Fruit fly (Drosophila melanogaster) whole organism, embryonic: Measurements from ENCODE around the gene Gss1.
A peak's percentile ranks its signal among the peaks of the same experiment; 100 is the strongest.

ENCODE experiments used
- B-H2 ChIP-seq: fragments of 200-800 bp; sonication (Bioruptor generic); optimal IDR thresholded peaks from 2 replicates; lab custom pipeline; 2018; ENCODE audit warnings: missing biosample characterization, mild to moderate bottlenecking, missing genetic modification characterization
- Blimp-1 ChIP-seq: fragments of 200-800 bp; sonication (Bioruptor generic); optimal IDR thresholded peaks from 3 replicates; lab custom pipeline; 2018; ENCODE audit warnings: missing biosample characterization, missing genetic modification characterization, mild to moderate bottlenecking, moderate library complexity, missing genetic modification reagents
- Bteb2 ChIP-seq: fragments of 200-800 bp; sonication (Bioruptor generic); optimal IDR thresholded peaks from 2 replicates; lab custom pipeline; 2016; ENCODE audit warnings: missing biosample characterization, missing genetic modification characterization
- C15 ChIP-seq: fragments of 200-800 bp; sonication (Bioruptor generic); IDR thresholded peaks from 3 replicates; pipeline ENCODE4 v1.3.6; 2022; ENCODE audit warnings: missing biosample characterization, missing genetic modification characterization
- CG11398 ChIP-seq: fragments of 200-800 bp; sonication (Bioruptor generic); optimal IDR thresholded peaks from 2 replicates; lab custom pipeline; 2016; ENCODE audit warnings: missing biosample characterization, missing genetic modification characterization
- CG11696 ChIP-seq: fragments of 200-800 bp; sonication (Bioruptor generic); IDR thresholded peaks from 2 replicates; pipeline ENCODE4 v1.3.6; 2022; ENCODE audit warnings: missing biosample characterization, missing genetic modification characterization
- CG12104 ChIP-seq: fragments of 200-800 bp; sonication (Bioruptor generic); optimal IDR thresholded peaks from 3 replicates; lab custom pipeline; 2016; ENCODE audit warnings: missing biosample characterization, missing genetic modification characterization
- CG16815 ChIP-seq: fragments of 200-800 bp; sonication (Bioruptor generic); optimal IDR thresholded peaks from 3 replicates; lab custom pipeline; 2017; ENCODE audit warnings: missing biosample characterization, mild to moderate bottlenecking, missing genetic modification characterization
- CG18476 ChIP-seq: fragments of 200-800 bp; sonication (Bioruptor generic); optimal IDR thresholded peaks from 2 replicates; lab custom pipeline; 2016; ENCODE audit warnings: missing biosample characterization, mild to moderate bottlenecking, missing genetic modification characterization
- CG18599 ChIP-seq: fragments of 200-800 bp; sonication (Bioruptor generic); optimal IDR thresholded peaks from 3 replicates; lab custom pipeline; 2017; ENCODE audit warnings: missing biosample characterization, missing genetic modification characterization, mild to moderate bottlenecking, moderate library complexity, missing genetic modification reagents
- CG3995 ChIP-seq: fragments of 200-800 bp; sonication (Bioruptor generic); optimal IDR thresholded peaks from 3 replicates; lab custom pipeline; 2016; ENCODE audit warnings: missing biosample characterization, missing genetic modification characterization
- CG5245 ChIP-seq: fragments of 200-800 bp; sonication (Bioruptor generic); optimal IDR thresholded peaks from 3 replicates; lab custom pipeline; 2016; ENCODE audit warnings: missing biosample characterization, missing genetic modification characterization
- CG7357 ChIP-seq: fragments of 200-800 bp; sonication (Bioruptor generic); IDR thresholded peaks from 3 replicates; pipeline ENCODE4 v1.3.6; 2022; ENCODE audit warnings: missing biosample characterization, missing genetic modification characterization
- CG7556 ChIP-seq: fragments of 200-800 bp; sonication (Bioruptor generic); optimal IDR thresholded peaks from 2 replicates; lab custom pipeline; 2017; ENCODE audit warnings: missing biosample characterization, mild to moderate bottlenecking, missing genetic modification characterization
- CG7839 ChIP-seq: fragments of 200-800 bp; sonication (Bioruptor generic); optimal IDR thresholded peaks from 3 replicates; lab custom pipeline; 2018; ENCODE audit warnings: missing biosample characterization, mild to moderate bottlenecking, missing genetic modification characterization, moderate library complexity
- CG8765 ChIP-seq: fragments of 200-800 bp; sonication (Bioruptor generic); IDR thresholded peaks from 2 replicates; pipeline ENCODE4 v1.3.6; 2022; ENCODE audit warnings: missing biosample characterization, missing genetic modification characterization
- CkIIα-i1 ChIP-seq: fragments of 200-800 bp; sonication (Bioruptor generic); IDR thresholded peaks from 2 replicates; pipeline ENCODE4 v1.3.6; 2022; ENCODE audit warnings: missing biosample characterization, missing genetic modification characterization
- D19A ChIP-seq: fragments of 200-800 bp; optimal IDR thresholded peaks from 3 replicates; lab custom pipeline; 2019; ENCODE audit warnings: missing biosample characterization, mild to moderate bottlenecking, missing genetic modification characterization, moderate library complexity
- Dip2 ChIP-seq: fragments of 200-800 bp; sonication (Bioruptor generic); IDR thresholded peaks from 2 replicates; pipeline ENCODE4 v1.3.6; 2022; ENCODE audit warnings: missing biosample characterization, missing genetic modification characterization
- Dp ChIP-seq: fragments of 200-800 bp; sonication (Bioruptor generic); optimal IDR thresholded peaks from 2 replicates; lab custom pipeline; 2018; ENCODE audit warnings: missing biosample characterization, mild to moderate bottlenecking, missing genetic modification characterization, moderate library complexity
- Gug ChIP-seq: fragments of 200-800 bp; sonication (Bioruptor generic); IDR thresholded peaks from 4 replicates; pipeline ENCODE4 v1.3.6; 2022; ENCODE audit warnings: missing biosample characterization, missing genetic modification characterization
- Hr3 ChIP-seq: fragments of 200-800 bp; sonication (Bioruptor generic); optimal IDR thresholded peaks from 3 replicates; lab custom pipeline; 2016; ENCODE audit warnings: missing biosample characterization, missing genetic modification characterization
- Jarid2 ChIP-seq: fragments of 200-800 bp; sonication (Bioruptor generic); optimal IDR thresholded peaks from 3 replicates; lab custom pipeline; 2017; ENCODE audit warnings: mild to moderate bottlenecking, missing biosample characterization, missing genetic modification reagents, missing genetic modification characterization
- MBD-R2 ChIP-seq: fragments of 200-800 bp; sonication (Bioruptor generic); IDR thresholded peaks from 2 replicates; pipeline ENCODE4 v1.3.6; 2022; ENCODE audit warnings: missing biosample characterization, missing genetic modification characterization
- Mad ChIP-seq: fragments of 200-800 bp; sonication (Bioruptor generic); optimal IDR thresholded peaks from 2 replicates; lab custom pipeline; 2016; ENCODE audit warnings: missing biosample characterization, missing genetic modification characterization
- NC2β ChIP-seq: fragments of 200-800 bp; sonication (Bioruptor generic); optimal IDR thresholded peaks from 2 replicates; lab custom pipeline; 2016; ENCODE audit warnings: missing biosample characterization, missing genetic modification characterization
- NFAT ChIP-seq: fragments of 200-800 bp; sonication (Bioruptor generic); IDR thresholded peaks from 2 replicates; pipeline ENCODE4 v1.3.6; 2022; ENCODE audit warnings: missing biosample characterization, missing genetic modification characterization
- Sin3A ChIP-seq: fragments of >200 bp; optimal IDR thresholded peaks from 2 replicates; lab custom pipeline; 2018
- Spps ChIP-seq: fragments of 200-800 bp; sonication (Bioruptor generic); optimal IDR thresholded peaks from 2 replicates; lab custom pipeline; 2018; ENCODE audit warnings: missing biosample characterization, mild to moderate bottlenecking, missing genetic modification characterization
- Sry-δ ChIP-seq: fragments of 200-800 bp; sonication (Bioruptor generic); optimal IDR thresholded peaks from 2 replicates; lab custom pipeline; 2016; ENCODE audit warnings: missing biosample characterization, missing genetic modification characterization
- ac ChIP-seq: fragments of 200-800 bp; sonication (Bioruptor generic); optimal IDR thresholded peaks from 3 replicates; lab custom pipeline; 2017; ENCODE audit warnings: missing biosample characterization, mild to moderate bottlenecking, missing genetic modification characterization
- bab2 ChIP-seq: fragments of 200-800 bp; sonication (Bioruptor generic); optimal IDR thresholded peaks from 2 replicates; lab custom pipeline; 2016; ENCODE audit warnings: missing biosample characterization, missing genetic modification characterization
- ci ChIP-seq: fragments of 200-800 bp; sonication (Bioruptor generic); IDR thresholded peaks from 3 replicates; pipeline ENCODE4 v1.3.6; 2022; ENCODE audit warnings: missing biosample characterization, missing genetic modification characterization
- disco-r ChIP-seq: fragments of 200-800 bp; sonication (Bioruptor generic); optimal IDR thresholded peaks from 2 replicates; lab custom pipeline; 2016; ENCODE audit warnings: missing biosample characterization, missing genetic modification characterization
- dmrt11E ChIP-seq: fragments of 200-800 bp; sonication (Bioruptor generic); optimal IDR thresholded peaks from 3 replicates; lab custom pipeline; 2018; ENCODE audit warnings: missing biosample characterization, mild to moderate bottlenecking, missing genetic modification characterization, moderate library complexity
- dpn ChIP-seq, 2 experiments: fragments of 200-800 bp; sonication (Bioruptor generic); optimal IDR thresholded peaks; 3 replicates each; lab custom pipeline; 2016; ENCODE audit warnings: missing biosample characterization in 2 of 2, missing genetic modification characterization in 2 of 2
- ewg ChIP-seq: fragments of 200-800 bp; sonication (Bioruptor generic); optimal IDR thresholded peaks from 3 replicates; lab custom pipeline; 2017; ENCODE audit warnings: mild to moderate bottlenecking, missing biosample characterization, missing genetic modification reagents, missing genetic modification characterization
- eyg ChIP-seq: fragments of 200-800 bp; sonication (Bioruptor generic); optimal IDR thresholded peaks from 3 replicates; lab custom pipeline; 2016; ENCODE audit warnings: missing biosample characterization, missing genetic modification characterization
- gce ChIP-seq: fragments of 200-800 bp; sonication (Bioruptor generic); IDR thresholded peaks from 3 replicates; pipeline ENCODE4 v1.3.6; 2022; ENCODE audit warnings: missing biosample characterization, missing genetic modification characterization
- gcm ChIP-seq: fragments of 200-800 bp; sonication (Bioruptor generic); optimal IDR thresholded peaks from 2 replicates; lab custom pipeline; 2019; ENCODE audit warnings: missing biosample characterization, mild to moderate bottlenecking, missing genetic modification characterization, moderate library complexity
- gsb-n ChIP-seq: fragments of 200-800 bp; sonication (Bioruptor generic); optimal IDR thresholded peaks from 3 replicates; lab custom pipeline; 2018; ENCODE audit warnings: missing biosample characterization, mild to moderate bottlenecking, missing genetic modification characterization
- mirr ChIP-seq: fragments of 200-800 bp; sonication (Bioruptor generic); optimal IDR thresholded peaks from 3 replicates; lab custom pipeline; 2018; ENCODE audit warnings: missing biosample characterization, mild to moderate bottlenecking, missing genetic modification characterization
- sc ChIP-seq, 3 experiments: fragments of >200 bp in 2 of 3; fragments of 200-800 bp in 1 of 3; sonication (Bioruptor generic) in 1 of 3; optimal IDR thresholded peaks; 2 replicates in 2 of 3; 3 replicates in 1 of 3; lab custom pipeline; 2017; ENCODE audit warnings: mild to moderate bottlenecking in 1 of 3, missing biosample characterization in 1 of 3, missing genetic modification characterization in 1 of 3, missing genetic modification reagents in 1 of 3
- so ChIP-seq: fragments of 200-800 bp; sonication (Bioruptor generic); IDR thresholded peaks from 3 replicates; pipeline ENCODE4 v1.3.6; 2022; ENCODE audit warnings: missing biosample characterization, missing genetic modification characterization
- stwl ChIP-seq: fragments of 200-800 bp; sonication (Bioruptor generic); optimal IDR thresholded peaks from 3 replicates; lab custom pipeline; 2018; ENCODE audit warnings: missing biosample characterization, mild to moderate bottlenecking, missing genetic modification characterization, moderate library complexity
- tin ChIP-seq: fragments of 200-800 bp; sonication (Bioruptor generic); optimal IDR thresholded peaks from 3 replicates; lab custom pipeline; 2016; ENCODE audit warnings: missing biosample characterization, missing genetic modification characterization
- ttk ChIP-seq: fragments of 200-800 bp; sonication (Bioruptor generic); IDR thresholded peaks from 2 replicates; pipeline ENCODE4 v2.1.2; 2022; ENCODE audit warnings: missing biosample characterization, missing genetic modification characterization
- tup ChIP-seq: fragments of 200-800 bp; sonication (Bioruptor generic); optimal IDR thresholded peaks from 2 replicates; lab custom pipeline; 2016; ENCODE audit warnings: missing biosample characterization, mild to moderate bottlenecking, missing genetic modification characterization, moderate library complexity
- vfl ChIP-seq: fragments of 200-800 bp; sonication (Bioruptor generic); optimal IDR thresholded peaks from 2 replicates; lab custom pipeline; 2016; ENCODE audit warnings: missing biosample characterization, missing genetic modification characterization
- zfh1 ChIP-seq: fragments of 200-800 bp; sonication (Bioruptor generic); IDR thresholded peaks from 3 replicates; pipeline ENCODE4 v1.3.6; 2022; ENCODE audit warnings: missing biosample characterization, missing genetic modification characterization

Gene Gss1

DNA sequence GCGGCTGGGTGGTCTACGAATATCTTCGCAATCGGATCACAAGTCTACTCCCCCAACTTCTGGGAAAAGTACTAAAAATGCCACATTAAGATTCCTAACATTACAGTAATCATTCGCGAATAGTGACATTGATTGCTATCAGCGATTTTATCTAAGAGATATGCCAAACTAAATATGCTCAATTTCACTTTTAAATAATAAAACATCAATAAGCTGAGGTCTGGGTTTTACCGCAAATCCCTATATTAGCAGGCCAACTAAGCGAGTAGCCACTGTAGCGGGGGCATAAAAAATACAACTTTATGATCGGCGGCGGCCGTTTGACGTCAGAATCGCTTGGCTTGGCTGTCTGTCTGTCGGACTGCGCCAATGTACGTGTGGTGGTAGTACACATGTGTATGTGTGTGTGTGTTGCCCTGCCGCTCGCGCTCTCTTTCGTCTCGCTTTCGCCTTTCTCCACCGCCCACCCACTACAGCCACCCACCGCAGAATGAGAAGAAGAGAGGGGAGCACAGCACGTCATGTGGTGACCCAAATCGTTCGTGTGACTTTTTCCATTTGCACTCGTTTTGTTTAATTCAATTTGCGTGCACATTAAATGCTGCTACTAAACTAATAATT, 9.0 kb upstream of the Gss1 start (continued):
- TF ChIP-seq tin (GFP tag; lab: Kevin White, UChicago) (peak; percentile 90), disco-r (GFP tag; lab: Kevin White, UChicago) (peak; percentile 93), ewg (peak; percentile 92), stwl (tag; lab: Kevin White, UChicago) (no peak), gcm (GFP tag; lab: Kevin White, UChicago) (peak; percentile 90), B-H2 (GFP tag; lab: Kevin White, UChicago) (peak; percentile 89), mirr (GFP tag; lab: Kevin White, UChicago) (peak; percentile 91), Sry-δ (GFP tag; lab: Kevin White, UChicago) (peak; percentile 60), ttk (GFP tag; lab: Robert Waterston, UW) (peak; percentile 94), CG11696 (peak; percentile 76), NFAT (GFP tag; lab: Robert Waterston, UW) (peak; percentile 96), Hr3 (peak; percentile 93), gce (peak; percentile 87), CG12104 (GFP tag; lab: Kevin White, UChicago) (peak; percentile 79), dmrt11E (peak; percentile 75), CG8765 (peak; percentile 83), dpn (GFP tag; optimal IDR thresholded peaks at IDR 0.05; lab: Kevin White, UChicago) (peak; percentile 97 to 98), ci (GFP tag; lab: Robert Waterston, UW) (peak; percentile 98), Dip2 (peak; percentile 50), CG3995 (GFP tag; lab: Kevin White, UChicago) (peak; percentile 74), MBD-R2 (GFP tag; lab: Robert Waterston, UW) (peak; percentile 85), Gug (GFP tag; lab: Robert Waterston, UW) (peak; percentile 98), Sin3A (lab: Kevin White, UChicago) (no peak), D19A (tag; lab: Kevin White, UChicago) (peak; percentile 82), CG11398 (GFP tag; lab: Kevin White, UChicago) (peak; percentile 87), tup (GFP tag; lab: Kevin White, UChicago) (peak; percentile 95), CG18476 (peak; percentile 77), Blimp-1 (GFP tag; lab: Kevin White, UChicago) (peak; percentile 88), so (GFP tag; lab: Robert Waterston, UW) (peak; percentile 95), CG7839 (peak; percentile 97), gsb-n (tag; lab: Kevin White, UChicago) (peak; percentile 92), vfl (GFP tag; lab: Kevin White, UChicago) (peak; percentile 93), CG7357 (GFP tag; lab: Robert Waterston, UW) (peak; percentile 86), Jarid2 (GFP tag; lab: Kevin White, UChicago) (peak; percentile 56), Dp (GFP tag; lab: Kevin White, UChicago) (peak; percentile 14), ac (GFP tag; lab: Kevin White, UChicago) (peak; percentile 63), bab2 (GFP tag; lab: Kevin White, UChicago) (peak; percentile 96), CkIIα-i1 (GFP tag; lab: Robert Waterston, UW) (peak; percentile 46; the same call in 1 of the 2 replicates), CG7556 (GFP tag; lab: Kevin White, UChicago) (peak; percentile 92), zfh1 (peak; percentile 93), CG5245 (peak; percentile 85), Mad (GFP tag; lab: Kevin White, UChicago) (peak; percentile 95), eyg (peak; percentile 89), CG18599 (GFP tag; lab: Kevin White, UChicago) (peak; percentile 95), NC2β (GFP tag; lab: Kevin White, UChicago) (peak; percentile 87), Bteb2 (GFP tag; lab: Kevin White, UChicago) (peak; percentile 93), sc (optimal IDR thresholded peaks at IDR 0.05; lab: Kevin White, UChicago) (no peak), sc (GFP tag; optimal IDR thresholded peaks at IDR 0.05; lab: Kevin White, UChicago) (peak; percentile 88), CG16815 (GFP tag; lab: Kevin White, UChicago) (peak; percentile 92), Spps (tag; lab: Kevin White, UChicago) (peak; percentile 40), C15 (GFP tag; lab: Robert Waterston, UW) (peak; percentile 90)
